Fruit fly (Drosophila melanogaster) whole organism, embryonic: ENCODE data around the gene temp.

Experiments used
- ATbp ChIP-seq: fragments of 200-800 bp; sonication (Bioruptor generic); optimal IDR thresholded peaks from 2 replicates; lab custom pipeline; 2017; ENCODE audit warnings: missing biosample characterization, mild to moderate bottlenecking, missing genetic modification characterization, missing genetic modification reagents
- BtbVII ChIP-seq: fragments of 200-800 bp; sonication (Bioruptor generic); optimal IDR thresholded peaks from 3 replicates; lab custom pipeline; 2017; ENCODE audit warnings: missing biosample characterization, mild to moderate bottlenecking, missing genetic modification characterization
- CG10979 ChIP-seq: fragments of 200-800 bp; sonication (Bioruptor generic); optimal IDR thresholded peaks from 2 replicates; lab custom pipeline; 2018; ENCODE audit warnings: missing biosample characterization, mild to moderate bottlenecking, missing genetic modification characterization, moderate library complexity
- CG12104 ChIP-seq: fragments of 200-800 bp; sonication (Bioruptor generic); optimal IDR thresholded peaks from 3 replicates; lab custom pipeline; 2016; ENCODE audit warnings: missing biosample characterization, missing genetic modification characterization
- CG12299 ChIP-seq: fragments of 200-800 bp; sonication (Bioruptor generic); optimal IDR thresholded peaks from 2 replicates; lab custom pipeline; 2018; ENCODE audit warnings: missing biosample characterization, mild to moderate bottlenecking, missing genetic modification characterization
- CG14667 ChIP-seq: fragments of 200-800 bp; sonication (Bioruptor generic); IDR thresholded peaks from 2 replicates; pipeline ENCODE4 v1.3.6; 2022; ENCODE audit warnings: missing biosample characterization, missing genetic modification characterization
- CG1529 ChIP-seq: fragments of 200-800 bp; sonication (Bioruptor generic); optimal IDR thresholded peaks from 3 replicates; lab custom pipeline; 2018; ENCODE audit warnings: missing biosample characterization, missing genetic modification characterization
- CG17361 ChIP-seq: fragments of 200-800 bp; sonication (Bioruptor generic); IDR thresholded peaks from 3 replicates; pipeline ENCODE4 v1.3.6; 2022; ENCODE audit warnings: missing biosample characterization, missing genetic modification characterization
- CG1832 ChIP-seq: fragments of 200-800 bp; sonication (Bioruptor generic); optimal IDR thresholded peaks from 2 replicates; lab custom pipeline; 2017; ENCODE audit warnings: missing biosample characterization, mild to moderate bottlenecking, missing genetic modification characterization, inconsistent platforms
- CG2129 ChIP-seq: fragments of 200-800 bp; sonication (Bioruptor generic); IDR thresholded peaks from 2 replicates; pipeline ENCODE4 v1.3.6; 2022; ENCODE audit warnings: missing biosample characterization, missing genetic modification characterization; ENCODE audit not compliant: partially characterized antibody
- CG2889 ChIP-seq: fragments of 200-800 bp; sonication (Bioruptor generic); IDR thresholded peaks from 3 replicates; pipeline ENCODE4 v1.3.6; 2022; ENCODE audit warnings: missing biosample characterization, missing genetic modification characterization
- CG4707 ChIP-seq: fragments of 200-800 bp; sonication (Bioruptor generic); optimal IDR thresholded peaks from 2 replicates; lab custom pipeline; 2018; ENCODE audit warnings: missing biosample characterization, mild to moderate bottlenecking, missing genetic modification characterization, moderate library complexity
- CG7963 ChIP-seq: fragments of 200-800 bp; sonication (Bioruptor generic); IDR thresholded peaks from 3 replicates; pipeline ENCODE4 v1.3.6; 2022; ENCODE audit warnings: missing biosample characterization, missing genetic modification characterization; ENCODE audit not compliant: partially characterized antibody
- CG8359 ChIP-seq: fragments of 200-800 bp; sonication (Bioruptor generic); optimal IDR thresholded peaks from 2 replicates; lab custom pipeline; 2017; ENCODE audit warnings: missing biosample characterization, mild to moderate bottlenecking, missing genetic modification characterization, borderline replicate concordance
- CG8765 ChIP-seq: fragments of 200-800 bp; sonication (Bioruptor generic); IDR thresholded peaks from 2 replicates; pipeline ENCODE4 v1.3.6; 2022; ENCODE audit warnings: missing biosample characterization, missing genetic modification characterization
- CG9609 ChIP-seq: fragments of 200-800 bp; sonication (Bioruptor generic); optimal IDR thresholded peaks from 3 replicates; lab custom pipeline; 2016; ENCODE audit warnings: missing biosample characterization, missing genetic modification characterization
- CG9727 ChIP-seq: fragments of 200-800 bp; sonication (Bioruptor generic); optimal IDR thresholded peaks from 3 replicates; lab custom pipeline; 2017; ENCODE audit warnings: missing biosample characterization, mild to moderate bottlenecking, missing genetic modification characterization
- CG9876 ChIP-seq: fragments of 200-800 bp; sonication (Bioruptor generic); optimal IDR thresholded peaks from 2 replicates; lab custom pipeline; 2016; ENCODE audit warnings: missing biosample characterization, missing genetic modification characterization
- E2f1 ChIP-seq: fragments of 200-800 bp; sonication (Bioruptor generic); IDR thresholded peaks from 2 replicates; pipeline ENCODE4 v1.3.6; 2022; ENCODE audit warnings: missing biosample characterization, missing genetic modification characterization
- HLH4C ChIP-seq: fragments of 200-800 bp; sonication (Bioruptor generic); IDR thresholded peaks from 3 replicates; pipeline ENCODE4 v1.3.6; 2022; ENCODE audit warnings: missing biosample characterization, missing genetic modification characterization; ENCODE audit not compliant: partially characterized antibody
- HLH54F ChIP-seq: fragments of 200-800 bp; sonication (Bioruptor generic); optimal IDR thresholded peaks from 3 replicates; lab custom pipeline; 2016; ENCODE audit warnings: missing biosample characterization, missing genetic modification characterization
- Max ChIP-seq: fragments of 200-800 bp; sonication (Bioruptor generic); optimal IDR thresholded peaks from 2 replicates; lab custom pipeline; 2016; ENCODE audit warnings: missing biosample characterization, mild to moderate bottlenecking, missing genetic modification characterization
- Med ChIP-seq: fragments of 200-800 bp; sonication (Bioruptor generic); peaks from one replicate; lab custom pipeline; 2016; ENCODE audit warnings: missing biosample characterization, missing genetic modification characterization, mild to moderate bottlenecking, inconsistent platforms, moderate library complexity
- Neu2 ChIP-seq: fragments of 200-800 bp; sonication (Bioruptor generic); optimal IDR thresholded peaks from 3 replicates; lab custom pipeline; 2016; ENCODE audit warnings: missing biosample characterization, missing genetic modification characterization, borderline replicate concordance
- Oaz ChIP-seq: fragments of 200-800 bp; sonication (Bioruptor generic); IDR thresholded peaks from 2 replicates; pipeline ENCODE4 v1.3.6; 2022; ENCODE audit warnings: missing biosample characterization, missing genetic modification characterization
- Opbp ChIP-seq: fragments of 200-800 bp; sonication (Bioruptor generic); IDR thresholded peaks from 3 replicates; pipeline ENCODE4 v1.3.6; 2022; ENCODE audit warnings: missing biosample characterization, missing genetic modification characterization; ENCODE audit not compliant: partially characterized antibody
- Rfx ChIP-seq: fragments of 200-800 bp; sonication (Bioruptor generic); IDR thresholded peaks from 2 replicates; pipeline ENCODE4 v1.3.6; 2022; ENCODE audit warnings: missing biosample characterization, missing genetic modification characterization
- Rx ChIP-seq: fragments of 200-800 bp; sonication (Bioruptor generic); IDR thresholded peaks from 2 replicates; pipeline ENCODE4 v1.3.6; 2022; ENCODE audit warnings: missing biosample characterization, missing genetic modification characterization
- Sox102F ChIP-seq: fragments of 200-800 bp; sonication (Bioruptor generic); optimal IDR thresholded peaks from 2 replicates; lab custom pipeline; 2018; ENCODE audit warnings: missing biosample characterization, mild to moderate bottlenecking, missing genetic modification characterization, moderate library complexity
- cato ChIP-seq: fragments of 200-800 bp; sonication (Bioruptor generic); optimal IDR thresholded peaks from 2 replicates; lab custom pipeline; 2016; ENCODE audit warnings: missing biosample characterization, missing genetic modification characterization, borderline replicate concordance
- dmrt99B ChIP-seq: fragments of 200-800 bp; sonication (Bioruptor generic); optimal IDR thresholded peaks from 2 replicates; lab custom pipeline; 2018; ENCODE audit warnings: missing biosample characterization, mild to moderate bottlenecking, missing genetic modification characterization, moderate library complexity
- esg ChIP-seq: fragments of 200-800 bp; sonication (Bioruptor generic); conservative IDR thresholded peaks from 2 replicates; pipeline ENCODE4 v1.3.6; 2022; ENCODE audit warnings: missing biosample characterization, missing genetic modification characterization
- eyg ChIP-seq: fragments of 200-800 bp; sonication (Bioruptor generic); optimal IDR thresholded peaks from 3 replicates; lab custom pipeline; 2016; ENCODE audit warnings: missing biosample characterization, missing genetic modification characterization
- gem ChIP-seq: fragments of 200-800 bp; sonication (Bioruptor generic); optimal IDR thresholded peaks from 2 replicates; lab custom pipeline; 2019; ENCODE audit warnings: missing biosample characterization, mild to moderate bottlenecking, missing genetic modification characterization, moderate library complexity
- grau ChIP-seq: fragments of 200-800 bp; optimal IDR thresholded peaks from 3 replicates; lab custom pipeline; 2019; ENCODE audit warnings: missing biosample characterization, mild to moderate bottlenecking, missing genetic modification characterization, moderate library complexity
- gt ChIP-seq: fragments of 200-800 bp; sonication (Bioruptor generic); IDR thresholded peaks from 2 replicates; pipeline ENCODE4 v1.3.6; 2022; ENCODE audit warnings: missing biosample characterization, missing genetic modification characterization
- jing ChIP-seq: fragments of 200-800 bp; sonication (Bioruptor generic); optimal IDR thresholded peaks from 2 replicates; lab custom pipeline; 2018; ENCODE audit warnings: missing biosample characterization, mild to moderate bottlenecking, missing genetic modification characterization
- maf-S ChIP-seq: fragments of 200-800 bp; sonication (Bioruptor generic); optimal IDR thresholded peaks from 2 replicates; lab custom pipeline; 2016; ENCODE audit warnings: missing biosample characterization, missing genetic modification characterization
- mirr ChIP-seq: fragments of 200-800 bp; sonication (Bioruptor generic); optimal IDR thresholded peaks from 3 replicates; lab custom pipeline; 2018; ENCODE audit warnings: missing biosample characterization, mild to moderate bottlenecking, missing genetic modification characterization
- nau ChIP-seq: fragments of 200-800 bp; sonication (Bioruptor generic); optimal IDR thresholded peaks from 3 replicates; lab custom pipeline; 2017; ENCODE audit warnings: missing biosample characterization, mild to moderate bottlenecking, missing genetic modification characterization, missing genetic modification reagents
- otp ChIP-seq: fragments of 200-800 bp; sonication (Bioruptor generic); IDR thresholded peaks from 3 replicates; pipeline ENCODE4, ENCODE4 v1.3.6; 2022; ENCODE audit warnings: missing biosample characterization, missing genetic modification characterization
- slbo ChIP-seq: fragments of 200-800 bp; sonication (Bioruptor generic); IDR thresholded peaks from 2 replicates; pipeline ENCODE4 v1.3.6; 2022; ENCODE audit warnings: missing biosample characterization, missing genetic modification characterization
- sna ChIP-seq: fragments of 200-800 bp; sonication (Bioruptor generic); IDR thresholded peaks from 2 replicates; pipeline ENCODE4 v1.3.6; 2022; ENCODE audit warnings: missing biosample characterization, missing genetic modification characterization; ENCODE audit not compliant: partially characterized antibody
- so ChIP-seq: fragments of 200-800 bp; sonication (Bioruptor generic); IDR thresholded peaks from 3 replicates; pipeline ENCODE4 v1.3.6; 2022; ENCODE audit warnings: missing biosample characterization, missing genetic modification characterization
- sqz ChIP-seq: fragments of 200-800 bp; sonication (Bioruptor generic); optimal IDR thresholded peaks from 3 replicates; lab custom pipeline; 2018; ENCODE audit warnings: missing biosample characterization, mild to moderate bottlenecking, missing genetic modification characterization
- stwl ChIP-seq: fragments of 200-800 bp; sonication (Bioruptor generic); optimal IDR thresholded peaks from 3 replicates; lab custom pipeline; 2018; ENCODE audit warnings: missing biosample characterization, mild to moderate bottlenecking, missing genetic modification characterization, moderate library complexity
- ttk ChIP-seq: fragments of 200-800 bp; sonication (Bioruptor generic); IDR thresholded peaks from 2 replicates; pipeline ENCODE4 v2.1.2; 2022; ENCODE audit warnings: missing biosample characterization, missing genetic modification characterization
- vvl ChIP-seq: fragments of 200-800 bp; sonication (Bioruptor generic); IDR thresholded peaks from 2 replicates; pipeline ENCODE4 v1.3.6; 2022; ENCODE audit warnings: missing biosample characterization, missing genetic modification characterization
- wdn ChIP-seq: fragments of 200-800 bp; sonication (Bioruptor generic); IDR thresholded peaks from 2 replicates; pipeline ENCODE4 v1.3.6; 2022; ENCODE audit warnings: missing biosample characterization, missing genetic modification characterization
- wek ChIP-seq: fragments of 200-800 bp; sonication (Bioruptor generic); optimal IDR thresholded peaks from 3 replicates; lab custom pipeline; 2018; ENCODE audit warnings: missing biosample characterization, mild to moderate bottlenecking, missing genetic modification characterization, moderate library complexity

Gene temp

dm6 chrX:2306307-2306706 lies 44.0 kb upstream of the temp start (continued):
- TF ChIP-seq CG8765 (GFP tag; lab: Robert Waterston, UW): no peak
- peak; percentile 31 for TF ChIP-seq eyg (GFP tag; lab: Kevin White, UChicago)
- no peak for TF ChIP-seq CG2889 (GFP tag; lab: Robert Waterston, UW)
- TF ChIP-seq stwl (tag; lab: Kevin White, UChicago): no peak
- TF ChIP-seq nau (GFP tag; lab: Kevin White, UChicago): peak; percentile 73
- peak; percentile 55 for TF ChIP-seq Max (GFP tag; lab: Kevin White, UChicago)
- peak; percentile 63 for TF ChIP-seq CG9727
- peak; percentile 56 for TF ChIP-seq slbo (GFP tag; lab: Robert Waterston, UW)
- peak; percentile 88 for TF ChIP-seq dmrt99B
- TF ChIP-seq CG12104 (GFP tag; lab: Kevin White, UChicago): peak; percentile 46
- TF ChIP-seq Med (GFP tag; lab: Kevin White, UChicago): peak; percentile 88
- no peak for TF ChIP-seq CG7963 (GFP tag; lab: Robert Waterston, UW)
- peak; percentile 58 for TF ChIP-seq grau (tag; lab: Kevin White, UChicago)
- peak; percentile 61 for TF ChIP-seq vvl (GFP tag; lab: Robert Waterston, UW)
- TF ChIP-seq wdn (GFP tag; lab: Robert Waterston, UW): no peak
- TF ChIP-seq ATbp (GFP tag; lab: Kevin White, UChicago): peak; percentile 43
- peak; percentile 73 for TF ChIP-seq gem (tag; lab: Kevin White, UChicago)
- peak; percentile 47 for TF ChIP-seq BtbVII
- TF ChIP-seq so (GFP tag; lab: Robert Waterston, UW): peak; percentile 64; the same call in 1 of the 3 replicates
- peak; percentile 55 for TF ChIP-seq Rx (GFP tag; lab: Robert Waterston, UW)
- TF ChIP-seq ttk (GFP tag; lab: Robert Waterston, UW): peak; percentile 54; the same call in 1 of the 2 replicates
- TF ChIP-seq CG12299 (tag; lab: Kevin White, UChicago): peak; percentile 17
- no peak for TF ChIP-seq HLH4C
- TF ChIP-seq CG4707: no peak
- TF ChIP-seq Rfx (GFP tag; lab: Robert Waterston, UW): 0 out of 2 replicates have a peak, but pooled peaks have one; percentile 19
- peak; percentile 52 for TF ChIP-seq CG10979 (tag; lab: Kevin White, UChicago)
- TF ChIP-seq CG1529: peak; percentile 23
- TF ChIP-seq Oaz (GFP tag; lab: Robert Waterston, UW): no peak
- no peak for TF ChIP-seq sqz (GFP tag; lab: Kevin White, UChicago)
- TF ChIP-seq Opbp: no peak
- TF ChIP-seq CG2129 (GFP tag; lab: Robert Waterston, UW): no peak
- no peak for TF ChIP-seq maf-S (GFP tag; lab: Kevin White, UChicago)
- TF ChIP-seq Sox102F (GFP tag; lab: Kevin White, UChicago): peak; percentile 76
- peak; percentile 61 for TF ChIP-seq esg (GFP tag; lab: Robert Waterston, UW)
- no peak for TF ChIP-seq Neu2 (GFP tag; lab: Kevin White, UChicago)
- peak; percentile 49 for TF ChIP-seq E2f1
- TF ChIP-seq CG14667 (GFP tag; lab: Robert Waterston, UW): no peak
- TF ChIP-seq CG9876: no peak
- TF ChIP-seq mirr (GFP tag; lab: Kevin White, UChicago): no peak
- TF ChIP-seq sna (GFP tag; lab: Robert Waterston, UW): no peak
- peak; percentile 41 for TF ChIP-seq HLH54F (GFP tag; lab: Kevin White, UChicago)
- TF ChIP-seq CG9609 (GFP tag; lab: Kevin White, UChicago): peak; percentile 38
- no peak for TF ChIP-seq CG1832 (GFP tag; lab: Kevin White, UChicago)
- no peak for TF ChIP-seq gt
- peak; percentile 2 for TF ChIP-seq CG8359 (GFP tag; lab: Kevin White, UChicago)
- peak; percentile 28; the same call in 1 of the 3 replicates for TF ChIP-seq otp (GFP tag; lab: Robert Waterston, UW)
- no peak for TF ChIP-seq wek (GFP tag; lab: Kevin White, UChicago)
- peak; percentile 39 for TF ChIP-seq jing
- no peak for TF ChIP-seq cato (GFP tag; lab: Kevin White, UChicago)
- TF ChIP-seq CG17361: peak; percentile 67
